Fruit fly (Drosophila melanogaster): Measurements from ENCODE around the gene CG6216.

DNA sequence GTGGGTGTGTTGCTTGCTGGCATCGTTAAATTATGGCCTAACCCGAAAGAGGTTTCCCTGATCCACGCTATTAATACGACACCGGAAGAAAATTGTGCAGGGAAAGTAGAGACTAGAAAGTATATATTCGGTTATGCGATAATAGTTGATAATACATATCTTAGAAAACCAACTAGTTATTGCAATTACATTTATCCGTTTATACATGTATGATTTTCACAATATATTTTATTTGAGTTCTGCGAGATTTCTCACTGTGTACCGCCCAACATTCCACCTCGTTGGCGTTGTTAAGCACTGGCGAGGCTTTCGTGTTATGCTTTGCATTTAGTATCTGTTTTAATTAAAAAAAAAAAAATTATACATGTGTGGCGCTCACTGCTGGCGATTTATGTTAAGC, 4.8 kb upstream of the CG6216 start:
- no peak for TF ChIP-seq CG8478 (optimal IDR thresholded peaks at IDR 0.05)
- no peak for TF ChIP-seq CTCF (optimal IDR thresholded peaks at IDR 0.05)

Measured in S2 (cell line).